Fruit fly (Drosophila melanogaster): ENCODE measurements around the gene Eip74EF.

DNA sequence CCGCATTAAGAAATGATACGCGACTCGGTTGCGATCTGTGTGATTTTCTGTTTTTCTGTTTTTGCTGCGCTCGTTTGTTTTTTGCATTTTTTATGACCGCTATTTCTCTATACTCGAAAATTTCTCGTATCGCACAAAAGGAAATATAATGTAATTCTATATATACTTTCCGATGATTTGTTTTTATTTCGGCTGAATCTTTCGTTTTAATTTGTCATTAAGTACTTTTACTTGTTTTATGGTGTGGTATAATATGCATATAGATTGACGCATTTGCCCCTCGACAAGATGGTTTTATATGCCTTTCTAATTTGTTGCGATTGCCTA lies 48.6 kb downstream of the Eip74EF start:
- TF ChIP-seq CG8478 (optimal IDR thresholded peaks at IDR 0.05) (no peak), CTCF (optimal IDR thresholded peaks at IDR 0.05) (no peak)

Data from S2 (cell line).